Fruit fly (Drosophila melanogaster) whole organism, embryonic: Measurements from ENCODE around the gene CG9643.

Experiments
- Atf3 ChIP-seq: fragments of 200-800 bp; sonication (Bioruptor generic); optimal IDR thresholded peaks from 3 replicates; lab custom pipeline; 2016; ENCODE audit warnings: missing biosample characterization, missing genetic modification characterization
- CG1024 ChIP-seq: fragments of 200-800 bp; sonication (Bioruptor generic); IDR thresholded peaks from 2 replicates; pipeline ENCODE4 v1.3.6; 2022; ENCODE audit warnings: missing biosample characterization, missing genetic modification characterization
- CG11723 ChIP-seq: fragments of 200-800 bp; sonication (Bioruptor generic); optimal IDR thresholded peaks from 2 replicates; lab custom pipeline; 2017; ENCODE audit warnings: missing biosample characterization, mild to moderate bottlenecking, missing genetic modification characterization
- CG12155 ChIP-seq: fragments of 200-800 bp; sonication (Bioruptor generic); optimal IDR thresholded peaks from 3 replicates; lab custom pipeline; 2016; ENCODE audit warnings: missing biosample characterization, missing genetic modification characterization
- CG12219 ChIP-seq: fragments of 200-800 bp; sonication (Bioruptor generic); optimal IDR thresholded peaks from 3 replicates; lab custom pipeline; 2018; ENCODE audit warnings: missing biosample characterization, mild to moderate bottlenecking, missing genetic modification characterization
- CG12299 ChIP-seq: fragments of 200-800 bp; sonication (Bioruptor generic); optimal IDR thresholded peaks from 2 replicates; lab custom pipeline; 2018; ENCODE audit warnings: missing biosample characterization, mild to moderate bottlenecking, missing genetic modification characterization
- CG13287 ChIP-seq: fragments of 200-800 bp; sonication (Bioruptor generic); IDR thresholded peaks from 2 replicates; pipeline ENCODE4 v1.3.6; 2022; ENCODE audit warnings: missing biosample characterization, missing genetic modification characterization; ENCODE audit not compliant: partially characterized antibody
- CG17359 ChIP-seq: fragments of 200-800 bp; sonication (Bioruptor generic); optimal IDR thresholded peaks from 3 replicates; lab custom pipeline; 2018; ENCODE audit warnings: missing biosample characterization, mild to moderate bottlenecking, missing genetic modification characterization, moderate library complexity
- CG17802 ChIP-seq: fragments of 200-800 bp; sonication (Bioruptor generic); optimal IDR thresholded peaks from 2 replicates; lab custom pipeline; 2018; ENCODE audit warnings: missing biosample characterization, mild to moderate bottlenecking, missing genetic modification characterization, moderate library complexity
- CG2202 ChIP-seq: fragments of 200-800 bp; sonication (Bioruptor generic); optimal IDR thresholded peaks from 2 replicates; lab custom pipeline; 2018; ENCODE audit warnings: missing biosample characterization, mild to moderate bottlenecking, missing genetic modification characterization
- CG30403 ChIP-seq: fragments of 200-800 bp; sonication (Bioruptor generic); optimal IDR thresholded peaks from 3 replicates; lab custom pipeline; 2016; ENCODE audit warnings: missing biosample characterization, missing genetic modification characterization
- CG3407 ChIP-seq: fragments of 200-800 bp; sonication (Bioruptor generic); optimal IDR thresholded peaks from 2 replicates; lab custom pipeline; 2018; ENCODE audit warnings: missing biosample characterization, mild to moderate bottlenecking, missing genetic modification characterization
- CG4820 ChIP-seq: fragments of 200-800 bp; sonication (Bioruptor generic); optimal IDR thresholded peaks from 3 replicates; lab custom pipeline; 2016; ENCODE audit warnings: missing biosample characterization, missing genetic modification characterization
- CG6254 ChIP-seq: fragments of 200-800 bp; sonication (Bioruptor generic); optimal IDR thresholded peaks from 3 replicates; lab custom pipeline; 2017; ENCODE audit warnings: mild to moderate bottlenecking, missing biosample characterization, missing genetic modification reagents, missing genetic modification characterization
- CG8388 ChIP-seq: fragments of 200-800 bp; sonication (Bioruptor generic); optimal IDR thresholded peaks from 2 replicates; lab custom pipeline; 2019; ENCODE audit warnings: missing biosample characterization, mild to moderate bottlenecking, missing genetic modification characterization, moderate library complexity
- D ChIP-seq, 2 experiments: fragments of 200-800 bp in 1 of 2; fragments of >200 bp in 1 of 2; sonication (Bioruptor generic) in 1 of 2; optimal IDR thresholded peaks; 2 replicates in 1 of 2; 3 replicates in 1 of 2; lab custom pipeline; 2017; ENCODE audit warnings: mild to moderate bottlenecking in 1 of 2, missing biosample characterization in 1 of 2, missing genetic modification characterization in 1 of 2, missing genetic modification reagents in 1 of 2
- Ets97D ChIP-seq: fragments of 200-800 bp; sonication (Bioruptor generic); optimal IDR thresholded peaks from 3 replicates; lab custom pipeline; 2016; ENCODE audit warnings: missing biosample characterization, missing genetic modification characterization
- HLHmδ ChIP-seq: fragments of 200-800 bp; sonication (Bioruptor generic); optimal IDR thresholded peaks from 2 replicates; lab custom pipeline; 2018; ENCODE audit warnings: missing biosample characterization, mild to moderate bottlenecking, missing genetic modification characterization, moderate library complexity
- Hmr ChIP-seq: fragments of 200-800 bp; sonication (Bioruptor generic); optimal IDR thresholded peaks from 3 replicates; lab custom pipeline; 2017; ENCODE audit warnings: mild to moderate bottlenecking, missing biosample characterization, missing genetic modification reagents, missing genetic modification characterization
- Hr51 ChIP-seq, 2 experiments: fragments of 200-800 bp; sonication (Bioruptor generic); optimal IDR thresholded peaks; 2 replicates in 1 of 2; 3 replicates in 1 of 2; lab custom pipeline; 2016 to 2018; ENCODE audit warnings: missing biosample characterization in 2 of 2, missing genetic modification characterization in 2 of 2, mild to moderate bottlenecking in 1 of 2, moderate library complexity in 1 of 2
- Lpt ChIP-seq: fragments of >200 bp; optimal IDR thresholded peaks from 2 replicates; lab custom pipeline; 2018; ENCODE audit warnings: missing biosample characterization, missing genetic modification characterization
- Max ChIP-seq: fragments of 200-800 bp; sonication (Bioruptor generic); optimal IDR thresholded peaks from 2 replicates; lab custom pipeline; 2016; ENCODE audit warnings: missing biosample characterization, mild to moderate bottlenecking, missing genetic modification characterization
- Med ChIP-seq: fragments of 200-800 bp; sonication (Bioruptor generic); peaks from one replicate; lab custom pipeline; 2016; ENCODE audit warnings: missing biosample characterization, missing genetic modification characterization, mild to moderate bottlenecking, inconsistent platforms, moderate library complexity
- NFAT ChIP-seq: fragments of 200-800 bp; sonication (Bioruptor generic); IDR thresholded peaks from 2 replicates; pipeline ENCODE4 v1.3.6; 2022; ENCODE audit warnings: missing biosample characterization, missing genetic modification characterization
- Sox100B ChIP-seq: fragments of 200-800 bp; sonication (Bioruptor generic); optimal IDR thresholded peaks from 3 replicates; lab custom pipeline; 2018; ENCODE audit warnings: missing biosample characterization, mild to moderate bottlenecking, missing genetic modification characterization
- btn ChIP-seq: fragments of 200-800 bp; sonication (Bioruptor generic); optimal IDR thresholded peaks from 2 replicates; lab custom pipeline; 2016; ENCODE audit warnings: missing biosample characterization, missing genetic modification characterization
- chinmo ChIP-seq: fragments of 200-800 bp; sonication (Bioruptor generic); IDR thresholded peaks from 4 replicates; pipeline ENCODE4 v1.3.6; 2022; ENCODE audit warnings: missing biosample characterization, missing genetic modification characterization; ENCODE audit not compliant: partially characterized antibody
- fu2 ChIP-seq: fragments of 200-800 bp; sonication (Bioruptor generic); optimal IDR thresholded peaks from 2 replicates; lab custom pipeline; 2016; ENCODE audit warnings: missing biosample characterization, missing genetic modification characterization
- hb ChIP-seq: fragments of 200-800 bp; sonication (Bioruptor generic); IDR thresholded peaks from 3 replicates; pipeline ENCODE4 v1.3.6; 2022; ENCODE audit warnings: missing biosample characterization, missing genetic modification characterization; ENCODE audit not compliant: partially characterized antibody
- jing ChIP-seq: fragments of 200-800 bp; sonication (Bioruptor generic); optimal IDR thresholded peaks from 2 replicates; lab custom pipeline; 2018; ENCODE audit warnings: missing biosample characterization, mild to moderate bottlenecking, missing genetic modification characterization
- lilli ChIP-seq: fragments of 200-800 bp; sonication (Bioruptor generic); optimal IDR thresholded peaks from 3 replicates; lab custom pipeline; 2016; ENCODE audit warnings: missing biosample characterization, missing genetic modification characterization
- luna ChIP-seq: fragments of 200-800 bp; sonication (Bioruptor generic); optimal IDR thresholded peaks from 2 replicates; lab custom pipeline; 2016; ENCODE audit warnings: missing biosample characterization, missing genetic modification characterization
- nau ChIP-seq: fragments of 200-800 bp; sonication (Bioruptor generic); optimal IDR thresholded peaks from 3 replicates; lab custom pipeline; 2017; ENCODE audit warnings: missing biosample characterization, mild to moderate bottlenecking, missing genetic modification characterization, missing genetic modification reagents
- nerfin-1 ChIP-seq: fragments of 200-800 bp; sonication (Bioruptor generic); optimal IDR thresholded peaks from 3 replicates; lab custom pipeline; 2019; ENCODE audit warnings: missing biosample characterization, mild to moderate bottlenecking, missing genetic modification characterization, moderate library complexity
- pfk ChIP-seq: fragments of 200-800 bp; sonication (Bioruptor generic); optimal IDR thresholded peaks from 2 replicates; lab custom pipeline; 2018; ENCODE audit warnings: missing biosample characterization, mild to moderate bottlenecking, missing genetic modification characterization, moderate library complexity
- phol ChIP-seq: fragments of 200-800 bp; sonication (Bioruptor generic); optimal IDR thresholded peaks from 3 replicates; lab custom pipeline; 2018; ENCODE audit warnings: missing biosample characterization, mild to moderate bottlenecking, missing genetic modification characterization, moderate library complexity
- ro ChIP-seq: fragments of 200-800 bp; sonication (Bioruptor generic); IDR thresholded peaks from 2 replicates; pipeline ENCODE4 v1.3.6; 2022; ENCODE audit warnings: missing biosample characterization, missing genetic modification characterization
- row ChIP-seq: fragments of 200-800 bp; sonication (Bioruptor generic); IDR thresholded peaks from 3 replicates; pipeline ENCODE4 v1.3.6; 2022; ENCODE audit warnings: missing biosample characterization, missing genetic modification characterization
- sens ChIP-seq: fragments of 200-800 bp; sonication (Bioruptor generic); peaks from one replicate; lab custom pipeline; 2016; ENCODE audit warnings: missing biosample characterization, missing genetic modification characterization
- sr ChIP-seq: fragments of 200-800 bp; sonication (Bioruptor generic); IDR thresholded peaks from 3 replicates; pipeline ENCODE4 v1.3.6; 2022; ENCODE audit warnings: missing biosample characterization, missing genetic modification characterization
- stwl ChIP-seq: fragments of 200-800 bp; sonication (Bioruptor generic); optimal IDR thresholded peaks from 3 replicates; lab custom pipeline; 2018; ENCODE audit warnings: missing biosample characterization, mild to moderate bottlenecking, missing genetic modification characterization, moderate library complexity
- trem ChIP-seq: fragments of 200-800 bp; optimal IDR thresholded peaks from 3 replicates; lab custom pipeline; 2019; ENCODE audit warnings: missing biosample characterization, mild to moderate bottlenecking, missing genetic modification characterization, moderate library complexity
- tx ChIP-seq: fragments of 200-800 bp; sonication (Bioruptor generic); optimal IDR thresholded peaks from 2 replicates; lab custom pipeline; 2016; ENCODE audit warnings: missing biosample characterization, missing genetic modification characterization
- zen2 ChIP-seq: fragments of 200-800 bp; sonication (Bioruptor generic); IDR thresholded peaks from 3 replicates; pipeline ENCODE4 v1.3.6; 2022; ENCODE audit warnings: missing biosample characterization, missing genetic modification characterization; ENCODE audit not compliant: partially characterized antibody

Gene CG9643

dm6 chr2L:3022986-3023385, 43.9 kb upstream of the CG9643 start, which contains the start of the genes alpha4GT1 and Prp40 (continued):
- peak; percentile 95 for TF ChIP-seq chinmo
- no peak for TF ChIP-seq Lpt (GFP tag; lab: Kevin White, UChicago)
- TF ChIP-seq tx (GFP tag; lab: Kevin White, UChicago) = no peak
- TF ChIP-seq Max (GFP tag; lab: Kevin White, UChicago) = no peak
- TF ChIP-seq CG6254 = peak; percentile 70
- TF ChIP-seq Ets97D (GFP tag; lab: Kevin White, UChicago) = peak; percentile 42
- no peak for TF ChIP-seq CG30403
- no peak for TF ChIP-seq fu2 (GFP tag; lab: Kevin White, UChicago)
- no peak for TF ChIP-seq Hr51 (GFP tag; optimal IDR thresholded peaks at IDR 0.05; lab: Kevin White, UChicago)
- no peak for TF ChIP-seq nau (GFP tag; lab: Kevin White, UChicago)
- TF ChIP-seq hb = peak; percentile 79; the same call in 2 of the 3 replicates
- TF ChIP-seq ro (GFP tag; lab: Robert Waterston, UW) = no peak
- TF ChIP-seq Atf3 (GFP tag; lab: Kevin White, UChicago) = no peak
- no peak for TF ChIP-seq CG12219 (GFP tag; lab: Kevin White, UChicago)
- TF ChIP-seq Sox100B = no peak
- peak; percentile 38; the same call in 2 of the 3 replicates for TF ChIP-seq row (GFP tag; lab: Robert Waterston, UW)
- TF ChIP-seq jing (GFP tag; lab: Kevin White, UChicago) = no peak
- peak; percentile 87 for TF ChIP-seq CG13287 (GFP tag; lab: Robert Waterston, UW)
- TF ChIP-seq CG12299 = no peak
- TF ChIP-seq zen2 (GFP tag; lab: Robert Waterston, UW) = peak; percentile 90
- no peak for TF ChIP-seq lilli
- TF ChIP-seq NFAT (GFP tag; lab: Robert Waterston, UW) = 0 out of 2 replicates have a peak, but pooled peaks have one; percentile 15
- no peak for TF ChIP-seq CG4820 (GFP tag; lab: Kevin White, UChicago)
- no peak for TF ChIP-seq CG17359 (tag; lab: Kevin White, UChicago)
- TF ChIP-seq CG17802 (tag; lab: Kevin White, UChicago) = no peak
- no peak for TF ChIP-seq CG8388 (GFP tag; lab: Kevin White, UChicago)
- no peak for TF ChIP-seq phol (tag; lab: Kevin White, UChicago)
- no peak for TF ChIP-seq Hmr (GFP tag; lab: Kevin White, UChicago)
- TF ChIP-seq CG3407 (GFP tag; lab: Kevin White, UChicago) = no peak
- TF ChIP-seq luna = no peak
- TF ChIP-seq btn = no peak
- TF ChIP-seq CG1024 (GFP tag; lab: Robert Waterston, UW) = no peak
- TF ChIP-seq D (optimal IDR thresholded peaks at IDR 0.05; lab: Kevin White, UChicago) = no peak
- TF ChIP-seq D (GFP tag; optimal IDR thresholded peaks at IDR 0.05; lab: Kevin White, UChicago) = no peak
- TF ChIP-seq, all 482 proteins: peak for 68

dm6 chr2L:3018212-3018611, 39.1 kb upstream of the CG9643 start, which contains the start of the genes CG17224 and CG17264:
TSS of gene CG17224 (minus strand) at chr2L:3018308.
TSS of gene CG17264 (plus strand) at chr2L:3018508.
- TF ChIP-seq pfk (GFP tag; lab: Kevin White, UChicago) (peak; percentile 86), HLHmδ (GFP tag; lab: Kevin White, UChicago) (peak; percentile 52), trem (tag; lab: Kevin White, UChicago) (peak; percentile 20), nerfin-1 (no peak), CG11723 (no peak), sens (GFP tag; lab: Kevin White, UChicago) (peak; percentile 73), Med (peak; percentile 3), stwl (tag; lab: Kevin White, UChicago) (peak; percentile 37), sr (peak; percentile 45; the same call in 1 of the 3 replicates), CG12155 (no peak), CG2202 (tag; lab: Kevin White, UChicago) (no peak)
- TF ChIP-seq, all 482 proteins: peak for 7
